Fruit fly (Drosophila melanogaster): ENCODE measurements around the gene CG7255.

- TF ChIP-seq fd102C (GFP tag; optimal IDR thresholded peaks at IDR 0.05), result no peak
- no peak for TF ChIP-seq CG15479 (GFP tag; optimal IDR thresholded peaks at IDR 0.05)
- no peak for TF ChIP-seq nerfin-2 (GFP tag; IDR thresholded peaks at IDR 0.05; ENCODE audit: partially characterized antibody)
- TF ChIP-seq CG9797 (GFP tag; optimal IDR thresholded peaks at IDR 0.05), result no peak
- TF ChIP-seq Bteb2 (GFP tag; optimal IDR thresholded peaks at IDR 0.05), result no peak
- TF ChIP-seq CG8290 (GFP tag; optimal IDR thresholded peaks at IDR 0.05), result no peak
- no peak for TF ChIP-seq CG8290 (tag; optimal IDR thresholded peaks at IDR 0.05)
- TF ChIP-seq tna (GFP tag; IDR thresholded peaks at IDR 0.05; ENCODE audit: partially characterized antibody), result no peak
- no peak for TF ChIP-seq lmd (GFP tag; IDR thresholded peaks at IDR 0.05)
- no peak for TF ChIP-seq Elba2 (GFP tag; optimal IDR thresholded peaks at IDR 0.05)
- TF ChIP-seq sd (tag; optimal IDR thresholded peaks at IDR 0.05), result no peak
- TF ChIP-seq CG13624 (GFP tag; optimal IDR thresholded peaks at IDR 0.05), result no peak
- no peak for TF ChIP-seq CG10267 (tag; optimal IDR thresholded peaks at IDR 0.05)
- TF ChIP-seq Sry-δ (GFP tag; optimal IDR thresholded peaks at IDR 0.05), result no peak
These were observed 40.9 kb downstream of the CG7255 start for dm6 chr3L:15344923-15345322.

Data from whole organism, embryonic.